Fruit fly (Drosophila melanogaster) whole organism, embryonic: ENCODE measurements around the gene CG8892.

Experiments
- ATbp ChIP-seq: fragments of 200-800 bp; sonication (Bioruptor generic); optimal IDR thresholded peaks from 2 replicates; lab custom pipeline; 2017; ENCODE audit warnings: missing biosample characterization, mild to moderate bottlenecking, missing genetic modification characterization, missing genetic modification reagents
- Ada2b ChIP-seq: fragments of 200-800 bp; sonication (Bioruptor generic); IDR thresholded peaks from 2 replicates; pipeline ENCODE4 v1.3.6; 2022; ENCODE audit warnings: missing biosample characterization, missing genetic modification characterization
- CG10209 ChIP-seq: fragments of 200-800 bp; sonication (Bioruptor generic); optimal IDR thresholded peaks from 3 replicates; lab custom pipeline; 2017; ENCODE audit warnings: missing biosample characterization, mild to moderate bottlenecking, missing genetic modification characterization, missing genetic modification reagents
- CG11093 ChIP-seq: fragments of 200-800 bp; sonication (Bioruptor generic); IDR thresholded peaks from 3 replicates; pipeline ENCODE4 v1.3.6; 2022; ENCODE audit warnings: missing biosample characterization, missing genetic modification characterization
- CG11504 ChIP-seq: fragments of 200-800 bp; sonication (Bioruptor generic); optimal IDR thresholded peaks from 3 replicates; lab custom pipeline; 2019; ENCODE audit warnings: missing biosample characterization, mild to moderate bottlenecking, missing genetic modification characterization, moderate library complexity
- CG11695 ChIP-seq: fragments of 200-800 bp; sonication (Bioruptor generic); IDR thresholded peaks from 3 replicates; pipeline ENCODE4 v1.3.6; 2022; ENCODE audit warnings: missing biosample characterization, missing genetic modification characterization
- CG11696 ChIP-seq: fragments of 200-800 bp; sonication (Bioruptor generic); IDR thresholded peaks from 2 replicates; pipeline ENCODE4 v1.3.6; 2022; ENCODE audit warnings: missing biosample characterization, missing genetic modification characterization
- CG12104 ChIP-seq: fragments of 200-800 bp; sonication (Bioruptor generic); optimal IDR thresholded peaks from 3 replicates; lab custom pipeline; 2016; ENCODE audit warnings: missing biosample characterization, missing genetic modification characterization
- CG1602 ChIP-seq: fragments of 200-800 bp; sonication (Bioruptor generic); optimal IDR thresholded peaks from 3 replicates; lab custom pipeline; 2016; ENCODE audit warnings: missing biosample characterization, missing genetic modification characterization
- CG1603 ChIP-seq: fragments of 200-800 bp; sonication (Bioruptor generic); optimal IDR thresholded peaks from 2 replicates; lab custom pipeline; 2019; ENCODE audit warnings: missing biosample characterization, mild to moderate bottlenecking, missing genetic modification characterization, moderate library complexity
- CG17328 ChIP-seq: fragments of 200-800 bp; sonication (Bioruptor generic); IDR thresholded peaks from 2 replicates; pipeline ENCODE4 v1.3.6; 2022; ENCODE audit warnings: missing biosample characterization, missing genetic modification characterization
- CG2120 ChIP-seq: fragments of 200-800 bp; sonication (Bioruptor generic); optimal IDR thresholded peaks from 3 replicates; lab custom pipeline; 2016; ENCODE audit warnings: missing biosample characterization, missing genetic modification characterization
- CG2129 ChIP-seq: fragments of 200-800 bp; sonication (Bioruptor generic); IDR thresholded peaks from 2 replicates; pipeline ENCODE4 v1.3.6; 2022; ENCODE audit warnings: missing biosample characterization, missing genetic modification characterization; ENCODE audit not compliant: partially characterized antibody
- CG30431 ChIP-seq: fragments of 200-800 bp; sonication (Bioruptor generic); optimal IDR thresholded peaks from 2 replicates; lab custom pipeline; 2017; ENCODE audit warnings: missing biosample characterization, missing genetic modification characterization
- CG3995 ChIP-seq: fragments of 200-800 bp; sonication (Bioruptor generic); optimal IDR thresholded peaks from 3 replicates; lab custom pipeline; 2016; ENCODE audit warnings: missing biosample characterization, missing genetic modification characterization
- CG5245 ChIP-seq: fragments of 200-800 bp; sonication (Bioruptor generic); optimal IDR thresholded peaks from 3 replicates; lab custom pipeline; 2016; ENCODE audit warnings: missing biosample characterization, missing genetic modification characterization
- CG6254 ChIP-seq: fragments of 200-800 bp; sonication (Bioruptor generic); optimal IDR thresholded peaks from 3 replicates; lab custom pipeline; 2017; ENCODE audit warnings: mild to moderate bottlenecking, missing biosample characterization, missing genetic modification reagents, missing genetic modification characterization
- CG6654 ChIP-seq: fragments of 200-800 bp; sonication (Bioruptor generic); optimal IDR thresholded peaks from 2 replicates; lab custom pipeline; 2017; ENCODE audit warnings: missing biosample characterization, mild to moderate bottlenecking, missing genetic modification characterization
- Drgx ChIP-seq: fragments of 200-800 bp; sonication (Bioruptor generic); IDR thresholded peaks from 2 replicates; pipeline ENCODE4 v1.3.6; 2022; ENCODE audit warnings: missing biosample characterization, missing genetic modification characterization
- HLH3B ChIP-seq: fragments of 200-800 bp; sonication (Bioruptor generic); IDR thresholded peaks from 2 replicates; pipeline ENCODE4 v1.3.6; 2022; ENCODE audit warnings: missing biosample characterization, missing genetic modification characterization
- Med ChIP-seq: fragments of 200-800 bp; sonication (Bioruptor generic); peaks from one replicate; lab custom pipeline; 2016; ENCODE audit warnings: missing biosample characterization, missing genetic modification characterization, mild to moderate bottlenecking, inconsistent platforms, moderate library complexity
- Oli ChIP-seq: fragments of 200-800 bp; sonication (Bioruptor generic); optimal IDR thresholded peaks from 2 replicates; lab custom pipeline; 2018; ENCODE audit warnings: missing biosample characterization, mild to moderate bottlenecking, missing genetic modification characterization, moderate library complexity
- Sin3A ChIP-seq: fragments of >200 bp; optimal IDR thresholded peaks from 2 replicates; lab custom pipeline; 2018
- Sox100B ChIP-seq: fragments of 200-800 bp; sonication (Bioruptor generic); optimal IDR thresholded peaks from 3 replicates; lab custom pipeline; 2018; ENCODE audit warnings: missing biosample characterization, mild to moderate bottlenecking, missing genetic modification characterization
- Sox102F ChIP-seq: fragments of 200-800 bp; sonication (Bioruptor generic); optimal IDR thresholded peaks from 2 replicates; lab custom pipeline; 2018; ENCODE audit warnings: missing biosample characterization, mild to moderate bottlenecking, missing genetic modification characterization, moderate library complexity
- br ChIP-seq: fragments of >200 bp; optimal IDR thresholded peaks from 2 replicates; lab custom pipeline; 2017
- bsh ChIP-seq, 2 experiments: fragments of 200-800 bp; sonication (Bioruptor generic); optimal IDR thresholded peaks; 2 replicates each; lab custom pipeline; 2017 to 2018; ENCODE audit warnings: mild to moderate bottlenecking in 2 of 2, missing biosample characterization in 2 of 2, missing genetic modification characterization in 2 of 2, moderate library complexity in 1 of 2
- cad ChIP-seq: fragments of >200 bp; optimal IDR thresholded peaks from 2 replicates; lab custom pipeline; 2017; ENCODE audit warnings: missing biosample characterization, missing genetic modification characterization
- cas ChIP-seq: fragments of 200-800 bp; sonication (Bioruptor generic); IDR thresholded peaks from 2 replicates; pipeline ENCODE4 v1.3.6; 2022; ENCODE audit warnings: missing biosample characterization, missing genetic modification characterization
- chif ChIP-seq, 2 experiments: fragments of 200-800 bp; sonication (Bioruptor generic); optimal IDR thresholded peaks; 3 replicates each; lab custom pipeline; 2016; ENCODE audit warnings: missing biosample characterization in 2 of 2, missing genetic modification characterization in 2 of 2
- ci ChIP-seq: fragments of 200-800 bp; sonication (Bioruptor generic); IDR thresholded peaks from 3 replicates; pipeline ENCODE4 v1.3.6; 2022; ENCODE audit warnings: missing biosample characterization, missing genetic modification characterization
- corto ChIP-seq: fragments of 200-800 bp; sonication (Bioruptor generic); optimal IDR thresholded peaks from 2 replicates; lab custom pipeline; 2016; ENCODE audit warnings: missing biosample characterization, mild to moderate bottlenecking, missing genetic modification characterization, moderate library complexity
- dysf ChIP-seq: fragments of 200-800 bp; sonication (Bioruptor generic); IDR thresholded peaks from 3 replicates; pipeline ENCODE4 v1.3.6; 2022; ENCODE audit warnings: missing biosample characterization, missing genetic modification characterization
- esg ChIP-seq: fragments of 200-800 bp; sonication (Bioruptor generic); conservative IDR thresholded peaks from 2 replicates; pipeline ENCODE4 v1.3.6; 2022; ENCODE audit warnings: missing biosample characterization, missing genetic modification characterization
- gem ChIP-seq: fragments of 200-800 bp; sonication (Bioruptor generic); optimal IDR thresholded peaks from 2 replicates; lab custom pipeline; 2019; ENCODE audit warnings: missing biosample characterization, mild to moderate bottlenecking, missing genetic modification characterization, moderate library complexity
- grau ChIP-seq: fragments of 200-800 bp; optimal IDR thresholded peaks from 3 replicates; lab custom pipeline; 2019; ENCODE audit warnings: missing biosample characterization, mild to moderate bottlenecking, missing genetic modification characterization, moderate library complexity
- ken ChIP-seq: fragments of 200-800 bp; sonication (Bioruptor generic); IDR thresholded peaks from 3 replicates; pipeline ENCODE4 v1.3.6; 2022; ENCODE audit warnings: missing biosample characterization, missing genetic modification characterization
- lov ChIP-seq, 2 experiments: fragments of 200-800 bp in 1 of 2; fragments of >200 bp in 1 of 2; sonication (Bioruptor generic) in 1 of 2; IDR thresholded peaks in 1 of 2; optimal IDR thresholded peaks in 1 of 2; 2 replicates in 1 of 2; 3 replicates in 1 of 2; pipeline versions ENCODE4 v1.3.6 to Lab custom; 2017 to 2022; ENCODE audit warnings: missing biosample characterization in 1 of 2, missing genetic modification characterization in 1 of 2
- pnt ChIP-seq: fragments of 200-800 bp; sonication (Bioruptor generic); optimal IDR thresholded peaks from 3 replicates; lab custom pipeline; 2016; ENCODE audit warnings: missing biosample characterization, missing genetic modification characterization
- row ChIP-seq: fragments of 200-800 bp; sonication (Bioruptor generic); IDR thresholded peaks from 3 replicates; pipeline ENCODE4 v1.3.6; 2022; ENCODE audit warnings: missing biosample characterization, missing genetic modification characterization
- sens ChIP-seq: fragments of 200-800 bp; sonication (Bioruptor generic); peaks from one replicate; lab custom pipeline; 2016; ENCODE audit warnings: missing biosample characterization, missing genetic modification characterization
- sisA ChIP-seq: fragments of 200-800 bp; sonication (Bioruptor generic); IDR thresholded peaks from 2 replicates; pipeline ENCODE4 v1.3.6; 2022; ENCODE audit warnings: missing biosample characterization, missing genetic modification characterization
- slbo ChIP-seq: fragments of 200-800 bp; sonication (Bioruptor generic); IDR thresholded peaks from 2 replicates; pipeline ENCODE4 v1.3.6; 2022; ENCODE audit warnings: missing biosample characterization, missing genetic modification characterization
- sqz ChIP-seq: fragments of 200-800 bp; sonication (Bioruptor generic); optimal IDR thresholded peaks from 3 replicates; lab custom pipeline; 2018; ENCODE audit warnings: missing biosample characterization, mild to moderate bottlenecking, missing genetic modification characterization
- sr ChIP-seq: fragments of 200-800 bp; sonication (Bioruptor generic); IDR thresholded peaks from 3 replicates; pipeline ENCODE4 v1.3.6; 2022; ENCODE audit warnings: missing biosample characterization, missing genetic modification characterization
- tgo ChIP-seq: fragments of 200-800 bp; sonication (Bioruptor generic); IDR thresholded peaks from 3 replicates; pipeline ENCODE4 v1.3.6; 2022; ENCODE audit warnings: missing biosample characterization, missing genetic modification characterization
- tio ChIP-seq: fragments of 200-800 bp; sonication (Bioruptor generic); optimal IDR thresholded peaks from 2 replicates; lab custom pipeline; 2017; ENCODE audit warnings: missing biosample characterization, missing genetic modification characterization, inconsistent platforms
- toy ChIP-seq: fragments of 200-800 bp; sonication (Bioruptor generic); IDR thresholded peaks from 2 replicates; pipeline ENCODE4 v1.3.6; 2022; ENCODE audit warnings: missing biosample characterization, missing genetic modification characterization
- trh ChIP-seq: fragments of 200-800 bp; sonication (Bioruptor generic); optimal IDR thresholded peaks from 2 replicates; lab custom pipeline; 2016; ENCODE audit warnings: missing biosample characterization, missing genetic modification characterization
- wdn ChIP-seq: fragments of 200-800 bp; sonication (Bioruptor generic); IDR thresholded peaks from 2 replicates; pipeline ENCODE4 v1.3.6; 2022; ENCODE audit warnings: missing biosample characterization, missing genetic modification characterization
- zfh2 ChIP-seq: fragments of 200-800 bp; sonication (Bioruptor generic); optimal IDR thresholded peaks from 2 replicates; lab custom pipeline; 2016; ENCODE audit warnings: missing biosample characterization, missing genetic modification characterization

Gene CG8892

DNA sequence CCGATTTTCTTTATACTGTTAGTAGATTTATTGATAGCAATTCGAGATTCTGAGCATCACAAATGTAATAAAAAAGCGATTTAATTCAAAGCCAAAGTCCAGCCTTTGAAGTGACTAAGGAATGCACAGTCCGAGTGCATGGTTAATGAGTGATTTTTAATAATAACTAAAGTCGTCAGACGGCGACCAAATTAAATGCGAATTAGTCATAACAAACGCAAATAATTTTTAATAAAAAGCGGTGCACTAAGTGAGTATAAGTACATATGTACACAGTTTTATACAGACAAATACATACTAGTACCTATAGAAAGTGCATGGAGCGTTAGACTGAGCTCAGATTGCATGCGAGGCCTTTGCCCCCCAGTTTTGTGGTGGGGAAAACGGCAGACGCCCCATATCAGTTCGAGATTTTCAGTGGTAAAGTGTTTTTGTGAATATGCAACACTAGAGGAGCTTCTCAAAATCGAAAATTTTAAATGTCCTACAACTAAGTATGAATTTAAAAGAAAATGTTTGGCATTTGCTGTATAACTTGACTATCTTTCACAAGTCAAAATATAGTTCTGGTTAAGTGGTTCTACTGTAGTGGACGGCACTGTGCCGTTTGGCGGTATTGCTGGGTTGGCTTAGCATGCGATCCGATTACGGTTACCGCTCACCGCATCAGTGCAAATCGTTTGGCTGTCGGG lies 21.5 kb upstream of the CG8892 start:
- TF ChIP-seq cas (GFP tag; lab: Robert Waterston, UW) = 0 out of 2 replicates have a peak, but pooled peaks have one; percentile 16
- 0 out of 2 replicates have a peak, but pooled peaks have one; percentile 17 for TF ChIP-seq esg (GFP tag; lab: Robert Waterston, UW)
- TF ChIP-seq Med = peak; percentile 27
- TF ChIP-seq Oli (tag; lab: Kevin White, UChicago) = peak; percentile 7
- TF ChIP-seq Drgx (GFP tag; lab: Robert Waterston, UW) = peak; percentile 70
- TF ChIP-seq tio (GFP tag; lab: Kevin White, UChicago) = peak; percentile 4
- no peak for TF ChIP-seq Sox100B (GFP tag; lab: Kevin White, UChicago)
- TF ChIP-seq tgo (GFP tag; lab: Robert Waterston, UW) = 0 out of 3 replicates have a peak, but pooled peaks have one; percentile 13
- peak; percentile 5 for TF ChIP-seq CG2120
- peak; percentile 34; the same call in 1 of the 3 replicates for TF ChIP-seq row (GFP tag; lab: Robert Waterston, UW)
- TF ChIP-seq wdn (GFP tag; lab: Robert Waterston, UW) = no peak
- peak; percentile 21 for TF ChIP-seq gem (tag; lab: Kevin White, UChicago)
- TF ChIP-seq ATbp (GFP tag; lab: Kevin White, UChicago) = peak; percentile 27
- TF ChIP-seq CG11696 (GFP tag; lab: Robert Waterston, UW) = peak; percentile 54; the same call in 1 of the 2 replicates
- TF ChIP-seq CG17328 (GFP tag; lab: Robert Waterston, UW) = 0 out of 2 replicates have a peak, but pooled peaks have one; percentile 40
- no peak for TF ChIP-seq pnt (GFP tag; lab: Kevin White, UChicago)
- no peak for TF ChIP-seq CG30431
- peak; percentile 31; the same call in 1 of the 2 replicates for TF ChIP-seq sisA (GFP tag; lab: Robert Waterston, UW)
- TF ChIP-seq sr (GFP tag; lab: Robert Waterston, UW) = no peak
- peak; percentile 1 for TF ChIP-seq grau
- TF ChIP-seq sens = peak; percentile 72
- TF ChIP-seq CG11093 (GFP tag; lab: Robert Waterston, UW) = no peak
- 0 out of 3 replicates have a peak, but pooled peaks have one; percentile 23 for TF ChIP-seq CG11695 (GFP tag; lab: Robert Waterston, UW)
- no peak for TF ChIP-seq sqz (GFP tag; lab: Kevin White, UChicago)
- TF ChIP-seq lov (optimal IDR thresholded peaks at IDR 0.05; lab: Kevin White, UChicago) = no peak
- TF ChIP-seq lov (GFP tag; IDR thresholded peaks at IDR 0.05; lab: Robert Waterston, UW) = 0 out of 3 replicates have a peak, but pooled peaks have one; percentile 25
- TF ChIP-seq Ada2b (GFP tag; lab: Robert Waterston, UW) = peak; percentile 38; the same call in 1 of the 2 replicates
- no peak for TF ChIP-seq corto
- peak in 1 of 2 experiments; percentile 19 for TF ChIP-seq bsh (GFP tag; optimal IDR thresholded peaks at IDR 0.05; lab: Kevin White, UChicago)
- peak; percentile 19 for TF ChIP-seq zfh2
- peak; percentile 3 for TF ChIP-seq CG10209
- TF ChIP-seq CG1603 (tag; lab: Kevin White, UChicago) = peak; percentile 19
- TF ChIP-seq br = no peak
- no peak for TF ChIP-seq CG2129 (GFP tag; lab: Robert Waterston, UW)
- TF ChIP-seq ken (GFP tag; lab: Robert Waterston, UW) = 0 out of 3 replicates have a peak, but pooled peaks have one; percentile 5
- TF ChIP-seq ci (GFP tag; lab: Robert Waterston, UW) = 0 out of 3 replicates have a peak, but pooled peaks have one; percentile 40
- TF ChIP-seq CG11504 (tag; lab: Kevin White, UChicago) = peak; percentile 15
- TF ChIP-seq HLH3B (GFP tag; lab: Robert Waterston, UW) = peak; percentile 35; the same call in 1 of the 2 replicates
- peak; percentile 29 for TF ChIP-seq Sox102F
- TF ChIP-seq CG1602 (GFP tag; lab: Kevin White, UChicago) = no peak

DNA sequence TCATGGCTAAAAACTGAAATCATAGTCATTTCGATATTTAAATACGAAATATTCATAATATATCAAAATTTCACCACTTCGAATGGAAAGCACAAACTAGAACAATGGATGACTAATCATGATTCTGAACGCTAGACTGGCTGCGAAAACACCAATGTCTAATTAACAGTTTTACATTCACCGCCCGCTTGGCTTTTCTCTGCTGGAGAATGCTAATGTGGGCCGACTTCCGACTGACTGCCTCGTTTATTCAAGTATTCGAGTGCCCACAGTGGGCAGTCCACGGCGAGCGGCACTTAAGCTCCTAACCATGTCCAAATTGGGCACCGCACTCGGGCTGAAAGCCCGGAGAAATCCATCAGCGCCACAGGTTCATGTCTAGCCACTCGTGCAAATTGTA lies 20.6 kb upstream of the CG8892 start:
- TF ChIP-seq CG3995 (GFP tag; lab: Kevin White, UChicago) (no peak), chif (GFP tag; optimal IDR thresholded peaks at IDR 0.05; lab: Kevin White, UChicago) (no peak), Med (peak; percentile 40), cad (GFP tag; lab: Kevin White, UChicago) (peak; percentile 33), slbo (GFP tag; lab: Robert Waterston, UW) (0 out of 2 replicates have a peak, but pooled peaks have one; percentile 5), Sin3A (lab: Kevin White, UChicago) (no peak), CG12104 (GFP tag; lab: Kevin White, UChicago) (no peak), trh (GFP tag; lab: Kevin White, UChicago) (no peak), CG5245 (GFP tag; lab: Kevin White, UChicago) (no peak), dysf (GFP tag; lab: Robert Waterston, UW) (no peak), CG6254 (GFP tag; lab: Kevin White, UChicago) (no peak), CG6654 (GFP tag; lab: Kevin White, UChicago) (peak; percentile 92), toy (peak; percentile 41; the same call in 1 of the 2 replicates), wdn (GFP tag; lab: Robert Waterston, UW) (0 out of 2 replicates have a peak, but pooled peaks have one; percentile 17)
- TF ChIP-seq, all 482 proteins: peak for 6
